Fruit fly (Drosophila melanogaster) whole organism, embryonic: Measurements from ENCODE around the gene Mpcp2.

Experiments
- Blimp-1 ChIP-seq: fragments of 200-800 bp; sonication (Bioruptor generic); optimal IDR thresholded peaks from 3 replicates; lab custom pipeline; 2018; ENCODE audit warnings: missing biosample characterization, missing genetic modification characterization, mild to moderate bottlenecking, moderate library complexity, missing genetic modification reagents
- CG4707 ChIP-seq: fragments of 200-800 bp; sonication (Bioruptor generic); optimal IDR thresholded peaks from 2 replicates; lab custom pipeline; 2018; ENCODE audit warnings: missing biosample characterization, mild to moderate bottlenecking, missing genetic modification characterization, moderate library complexity
- eve ChIP-seq, 2 experiments: fragments of >200 bp; optimal IDR thresholded peaks; 2 replicates each; lab custom pipeline; 2017; ENCODE audit warnings: missing biosample characterization in 2 of 2, missing genetic modification characterization in 2 of 2
- mld ChIP-seq: fragments of 200-800 bp; sonication (Bioruptor generic); IDR thresholded peaks from 3 replicates; pipeline ENCODE4 v1.3.6; 2022; ENCODE audit warnings: missing biosample characterization, missing genetic modification characterization; ENCODE audit not compliant: partially characterized antibody
- oc ChIP-seq: fragments of 200-800 bp; sonication (Bioruptor generic); optimal IDR thresholded peaks from 2 replicates; lab custom pipeline; 2018; ENCODE audit warnings: missing biosample characterization, mild to moderate bottlenecking, missing genetic modification characterization, moderate library complexity
- stwl ChIP-seq: fragments of 200-800 bp; sonication (Bioruptor generic); optimal IDR thresholded peaks from 3 replicates; lab custom pipeline; 2018; ENCODE audit warnings: missing biosample characterization, mild to moderate bottlenecking, missing genetic modification characterization, moderate library complexity

- TF ChIP-seq Blimp-1 (GFP tag; lab: Kevin White, UChicago) (no peak), mld (GFP tag; lab: Robert Waterston, UW) (no peak), CG4707 (GFP tag; lab: Kevin White, UChicago) (no peak), eve (GFP tag; optimal IDR thresholded peaks at IDR 0.05; lab: Kevin White, UChicago) (no peak), oc (tag; lab: Kevin White, UChicago) (no peak), stwl (tag; lab: Kevin White, UChicago) (no peak)
Measured at dm6 chr3L:14553891-14554303, 16.4 kb downstream of the Mpcp2 start.
